Fruit fly (Drosophila melanogaster) Kc167 (cell line): Measurements from ENCODE around the gene CG14100.

Experiments used
- Myc ChIP-seq: fragments of >200 bp; optimal IDR thresholded peaks from 2 replicates; lab custom pipeline; 2017; ENCODE audit warnings: missing external identifiers
- Sin3A ChIP-seq: fragments of >200 bp; optimal IDR thresholded peaks from 2 replicates; lab custom pipeline; 2018; ENCODE audit warnings: missing external identifiers
- h ChIP-seq: fragments of >200 bp; optimal IDR thresholded peaks from 3 replicates; lab custom pipeline; 2018; ENCODE audit warnings: missing external identifiers
- insv ChIP-seq: fragments of >200 bp; optimal IDR thresholded peaks from 3 replicates; lab custom pipeline; 2018; ENCODE audit warnings: missing external identifiers
- psq ChIP-seq: fragments of >200 bp; optimal IDR thresholded peaks from 2 replicates; lab custom pipeline; 2017; ENCODE audit warnings: missing external identifiers
- ttk ChIP-seq: sonication (Bioruptor generic); optimal IDR thresholded peaks from 2 replicates; lab custom pipeline; 2017; ENCODE audit warnings: missing external identifiers

CG14100 gene

DNA sequence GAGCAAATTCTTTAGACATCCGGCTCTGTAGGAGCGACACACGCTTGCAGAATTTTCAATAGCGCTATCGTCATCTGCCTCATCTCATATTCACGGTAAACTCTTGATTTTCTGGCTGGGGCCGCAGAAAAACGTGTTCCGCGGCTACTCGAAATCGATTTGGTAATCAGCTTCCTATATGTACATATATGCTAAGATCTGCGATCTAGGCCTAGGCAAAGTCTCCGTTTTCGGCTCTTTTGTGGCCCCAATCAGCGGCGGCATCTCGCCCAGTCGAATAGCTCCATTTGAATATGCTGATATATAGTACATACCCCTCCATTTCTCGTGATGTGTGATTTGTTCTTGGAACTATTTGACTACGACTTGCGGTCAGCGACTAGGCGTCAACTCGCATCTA lies 27.3 kb downstream of the CG14100 start:
- TF ChIP-seq psq (lab: Kevin White, UChicago), result no peak

dm6 chr3L:19562146-19562700 lies 28.1 kb downstream of the CG14100 start:
- no peak for TF ChIP-seq Myc
- no peak for TF ChIP-seq ttk (lab: Kevin White, UChicago)
- no peak for TF ChIP-seq Sin3A (lab: Kevin White, UChicago)
- TF ChIP-seq insv (lab: Kevin White, UChicago), result no peak
- TF ChIP-seq psq (lab: Kevin White, UChicago), result no peak
- TF ChIP-seq h (lab: Kevin White, UChicago), result no peak

DNA sequence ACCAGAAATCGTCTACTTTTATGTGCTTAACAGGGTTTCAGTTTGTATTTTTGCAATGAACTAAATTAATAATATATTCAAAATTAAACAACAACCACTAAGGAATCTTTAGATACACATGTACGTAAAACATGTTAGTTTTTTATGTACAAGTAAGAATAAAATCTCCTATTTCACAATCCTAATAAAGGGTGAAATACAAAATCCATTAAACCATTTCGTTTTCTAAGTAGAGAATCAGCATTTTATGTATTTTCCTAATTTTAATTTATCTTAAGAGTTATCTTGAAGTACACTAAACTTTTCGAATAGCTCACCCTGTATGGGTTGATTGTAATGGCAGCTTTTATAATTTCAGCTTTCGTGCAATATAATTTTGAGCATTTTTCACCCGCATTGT lies 28.6 kb downstream of the CG14100 start:
- TF ChIP-seq Sin3A (lab: Kevin White, UChicago) (no peak), psq (lab: Kevin White, UChicago) (no peak), h (lab: Kevin White, UChicago) (no peak), ttk (lab: Kevin White, UChicago) (no peak), Myc (no peak), insv (lab: Kevin White, UChicago) (no peak)

- TF ChIP-seq Sin3A (lab: Kevin White, UChicago) (no peak), h (lab: Kevin White, UChicago) (no peak), ttk (lab: Kevin White, UChicago) (no peak), insv (lab: Kevin White, UChicago) (no peak), psq (lab: Kevin White, UChicago) (no peak)
Measured at dm6 chr3L:19560695-19561246, 29.6 kb downstream of the CG14100 start.

dm6 chr3L:19560005-19560694 lies 30.2 kb downstream of the CG14100 start:
- TF ChIP-seq psq (lab: Kevin White, UChicago), result no peak

DNA sequence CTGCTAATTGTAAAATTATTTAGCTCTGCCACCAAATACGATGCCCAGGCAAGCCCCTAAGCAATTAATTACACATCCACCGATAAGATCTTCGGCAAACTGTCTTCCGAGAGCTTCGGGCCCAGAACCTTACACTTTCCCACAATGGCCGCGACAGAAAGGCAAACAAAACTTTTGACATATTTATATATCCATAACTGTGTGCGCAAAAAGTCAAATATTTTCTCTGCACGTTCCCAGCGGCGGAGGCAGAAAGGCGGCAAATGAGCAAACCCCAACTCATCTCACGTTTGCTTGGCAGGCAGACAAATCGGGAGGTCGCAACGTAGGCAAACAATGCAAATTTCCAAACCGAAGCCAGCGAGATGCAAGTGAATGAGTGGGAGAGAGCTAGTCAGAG lies 31.2 kb downstream of the CG14100 start:
- TF ChIP-seq Sin3A (lab: Kevin White, UChicago) (no peak), psq (lab: Kevin White, UChicago) (no peak), insv (lab: Kevin White, UChicago) (no peak), h (lab: Kevin White, UChicago) (no peak), Myc (no peak), ttk (lab: Kevin White, UChicago) (no peak)

dm6 chr3L:19558674-19559073 lies 31.6 kb downstream of the CG14100 start:
- no peak for TF ChIP-seq Sin3A (lab: Kevin White, UChicago)
- no peak for TF ChIP-seq h (lab: Kevin White, UChicago)
- TF ChIP-seq psq (lab: Kevin White, UChicago), result no peak
- no peak for TF ChIP-seq Myc
- no peak for TF ChIP-seq insv (lab: Kevin White, UChicago)

DNA sequence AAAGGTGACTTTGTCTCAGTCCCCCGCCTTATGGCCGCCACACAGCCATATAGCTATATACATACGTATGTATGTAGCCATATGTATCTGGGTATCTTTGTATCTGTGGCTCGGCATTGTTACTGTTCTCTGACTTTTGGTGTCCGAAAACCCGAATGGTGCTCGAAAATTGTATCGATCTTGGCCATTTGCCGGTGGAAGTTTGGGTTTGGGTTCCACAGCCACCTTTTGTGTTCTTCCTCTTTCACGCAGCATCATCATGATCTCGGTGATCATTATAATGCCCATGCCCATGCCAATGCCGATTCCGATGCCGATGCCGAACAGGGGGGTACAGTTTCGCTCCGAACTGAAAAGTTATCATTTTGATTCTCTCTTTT lies 32.3 kb downstream of the CG14100 start:
- no peak for TF ChIP-seq psq (lab: Kevin White, UChicago)
- no peak for TF ChIP-seq insv (lab: Kevin White, UChicago)
- TF ChIP-seq h (lab: Kevin White, UChicago), result no peak
- TF ChIP-seq Myc, result no peak
- TF ChIP-seq Sin3A (lab: Kevin White, UChicago), result no peak
- no peak for TF ChIP-seq ttk (lab: Kevin White, UChicago)

- TF ChIP-seq psq (lab: Kevin White, UChicago) (no peak), ttk (lab: Kevin White, UChicago) (no peak), h (lab: Kevin White, UChicago) (no peak), insv (lab: Kevin White, UChicago) (no peak), Myc (no peak), Sin3A (lab: Kevin White, UChicago) (no peak)
Measured at dm6 chr3L:19557197-19557995, 32.9 kb downstream of the CG14100 start.

DNA sequence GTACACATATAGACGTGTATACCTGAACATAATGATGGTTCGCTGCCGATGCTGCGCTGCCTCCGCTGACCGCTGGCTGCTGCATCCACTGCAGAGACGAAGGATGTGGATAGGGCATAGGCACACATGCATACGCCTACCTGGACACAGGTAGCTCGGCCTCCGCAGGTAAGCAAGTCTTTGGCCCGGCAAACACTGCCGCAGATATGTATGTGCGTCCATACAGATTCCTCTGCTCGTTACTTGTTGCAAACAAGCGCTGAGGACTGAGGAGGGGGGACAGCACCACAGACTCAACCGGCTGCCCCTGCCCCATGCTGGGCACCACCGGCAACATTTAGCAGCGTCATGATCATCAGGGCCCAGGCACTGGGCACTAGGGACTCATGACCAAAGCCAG lies 33.6 kb downstream of the CG14100 start:
- TF ChIP-seq insv (lab: Kevin White, UChicago), result no peak
- no peak for TF ChIP-seq Sin3A (lab: Kevin White, UChicago)
- no peak for TF ChIP-seq psq (lab: Kevin White, UChicago)
- no peak for TF ChIP-seq Myc
- no peak for TF ChIP-seq h (lab: Kevin White, UChicago)
- TF ChIP-seq ttk (lab: Kevin White, UChicago), result no peak

DNA sequence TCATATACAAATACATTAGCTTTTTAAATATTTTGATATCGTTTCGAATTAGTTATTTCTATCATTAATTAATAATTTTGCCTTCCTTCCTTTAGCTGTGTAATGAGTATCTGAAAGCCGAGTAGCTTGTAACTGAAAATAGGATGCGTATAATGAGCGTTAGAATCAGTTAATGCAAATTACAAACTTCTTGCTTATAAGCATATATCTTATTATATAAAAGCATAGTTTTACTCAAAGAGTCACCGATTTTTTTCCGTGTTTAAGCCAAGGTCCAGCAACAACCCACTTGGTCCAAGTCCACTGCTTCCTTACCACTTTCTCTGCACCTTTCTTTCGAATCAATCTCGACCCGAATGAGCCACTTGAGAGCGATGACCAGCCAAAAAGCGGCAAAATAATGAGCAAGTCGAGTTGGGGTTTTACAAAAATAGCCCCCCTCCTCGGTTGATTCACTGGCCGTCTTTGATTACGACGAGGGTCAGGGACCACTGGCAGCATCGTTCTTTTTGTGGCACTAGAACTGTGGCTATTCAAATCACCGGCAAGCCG lies 34.3 kb downstream of the CG14100 start:
- TF ChIP-seq insv (lab: Kevin White, UChicago) (no peak), ttk (lab: Kevin White, UChicago) (no peak), h (lab: Kevin White, UChicago) (no peak), Myc (no peak), psq (lab: Kevin White, UChicago) (no peak), Sin3A (lab: Kevin White, UChicago) (no peak)
